Worm (Caenorhabditis elegans) whole organism, early embryonic: ENCODE data around the gene F08H9.4.

Experiments used
- B0310.2 ChIP-seq: sonication (generic microtip); optimal IDR thresholded peaks from 2 replicates; lab custom pipeline; 2016; ENCODE audit warnings: mild to moderate bottlenecking, missing genetic modification characterization, missing compliant biosample characterization
- F13C5.2 ChIP-seq: sonication (generic microtip); optimal IDR thresholded peaks from 2 replicates; lab custom pipeline; 2017; ENCODE audit warnings: mild to moderate bottlenecking, missing genetic modification characterization, inconsistent platforms, missing compliant biosample characterization
- aly-1 ChIP-seq: sonication (generic microtip); optimal IDR thresholded peaks from 2 replicates; lab custom pipeline; 2016; ENCODE audit warnings: missing genetic modification characterization, missing compliant biosample characterization
- ama-1 ChIP-seq: fragments of 150-350 bp; optimal IDR thresholded peaks from 2 replicates; lab custom pipeline; 2014
- ceh-13 ChIP-seq: fragments of 200-800 bp; sonication (Bioruptor generic); optimal IDR thresholded peaks from 2 replicates; lab custom pipeline; 2018; ENCODE audit warnings: mild to moderate bottlenecking, missing genetic modification characterization, missing compliant biosample characterization
- ceh-36 ChIP-seq: sonication (generic microtip); optimal IDR thresholded peaks from 2 replicates; lab custom pipeline; 2016; ENCODE audit warnings: missing genetic modification characterization, inconsistent platforms, missing compliant biosample characterization
- ets-7 ChIP-seq: sonication (generic microtip); optimal IDR thresholded peaks from 2 replicates; lab custom pipeline; 2016; ENCODE audit warnings: missing genotype, missing genetic modification characterization, missing compliant biosample characterization
- flt-1 ChIP-seq: fragments of 200-800 bp; sonication (Bioruptor generic); IDR thresholded peaks from 2 replicates; pipeline ENCODE4 v1.3.6; 2022; ENCODE audit warnings: missing genetic modification characterization, missing compliant biosample characterization
- hmbx-1 ChIP-seq: sonication (generic microtip); optimal IDR thresholded peaks from 2 replicates; lab custom pipeline; 2016; ENCODE audit warnings: mild to moderate bottlenecking, missing genetic modification characterization, missing compliant biosample characterization
- hmg-4 ChIP-seq: fragments of 200-800 bp; sonication (Bioruptor generic); optimal IDR thresholded peaks from 2 replicates; lab custom pipeline; 2018; ENCODE audit warnings: mild to moderate bottlenecking, missing genetic modification characterization, missing compliant biosample characterization
- hnd-1 ChIP-seq: sonication (generic microtip); optimal IDR thresholded peaks from 2 replicates; lab custom pipeline; 2016; ENCODE audit warnings: missing genetic modification characterization, missing compliant biosample characterization
- pes-1 ChIP-seq: fragments of 200-800 bp; sonication (Bioruptor generic); IDR thresholded peaks from 2 replicates; pipeline ENCODE4 v1.3.6; 2022; ENCODE audit warnings: missing genetic modification reagents, missing genetic modification characterization, missing compliant biosample characterization
- scrt-1 ChIP-seq: fragments of 200-800 bp; sonication (Bioruptor generic); IDR thresholded peaks from 2 replicates; pipeline ENCODE4 v1.3.6; 2022; ENCODE audit warnings: missing genetic modification characterization, missing compliant biosample characterization
- sea-1 ChIP-seq: fragments of 200-800 bp; sonication (Bioruptor generic); conservative IDR thresholded peaks from 2 replicates; pipeline ENCODE4 v1.3.6; 2022; ENCODE audit warnings: missing genetic modification characterization, missing compliant biosample characterization
- tbx-11 ChIP-seq: fragments of 200-800 bp; sonication (Bioruptor generic); IDR thresholded peaks from 2 replicates; pipeline ENCODE4 v1.3.6; 2022; ENCODE audit warnings: missing genetic modification characterization, missing compliant biosample characterization
- tbx-37 ChIP-seq: fragments of 200-800 bp; sonication (Bioruptor generic); conservative IDR thresholded peaks from 2 replicates; pipeline ENCODE4 v1.3.6; 2022; ENCODE audit warnings: missing genetic modification reagents, missing genetic modification characterization, missing compliant biosample characterization
- tra-4 ChIP-seq: sonication (generic microtip); optimal IDR thresholded peaks from 2 replicates; lab custom pipeline; 2017; ENCODE audit warnings: missing genetic modification characterization, missing compliant biosample characterization

The F08H9.4 gene

ce11 chrV:14476680-14477079, 12.5 kb upstream of the F08H9.4 start, which contains the start of gene clec-54:
Gene clec-54, plus strand, starts transcription at chrV:14476903.
- TF ChIP-seq F13C5.2 (tag; lab: Kevin White, UChicago) (no peak), hmbx-1 (tag; lab: Kevin White, UChicago) (no peak), hnd-1 (no peak), pes-1 (GFP tag; lab: Robert Waterston, UW) (no peak), ceh-36 (tag; lab: Kevin White, UChicago) (no peak), tbx-11 (no peak)

ce11 chrV:14474099-14474498, 9.9 kb upstream of the F08H9.4 start, which contains the start of gene clec-56:
Gene clec-56, plus strand, starts transcription at chrV:14474399.
- TF ChIP-seq scrt-1 (GFP tag; lab: Robert Waterston, UW) (no peak), sea-1 (GFP tag; lab: Robert Waterston, UW) (no peak), ceh-13 (GFP tag; lab: Kevin White, UChicago) (no peak), F13C5.2 (tag; lab: Kevin White, UChicago) (no peak)

- TF ChIP-seq hnd-1 (no peak), tra-4 (tag; lab: Kevin White, UChicago) (no peak), pes-1 (GFP tag; lab: Robert Waterston, UW) (no peak), B0310.2 (no peak), hmbx-1 (tag; lab: Kevin White, UChicago) (no peak), ceh-36 (tag; lab: Kevin White, UChicago) (no peak), scrt-1 (GFP tag; lab: Robert Waterston, UW) (no peak), ceh-13 (GFP tag; lab: Kevin White, UChicago) (no peak), ets-7 (tag; lab: Kevin White, UChicago) (no peak), sea-1 (GFP tag; lab: Robert Waterston, UW) (no peak), tbx-11 (no peak), F13C5.2 (tag; lab: Kevin White, UChicago) (no peak), flt-1 (GFP tag; lab: Robert Waterston, UW) (no peak), ama-1 (lab: Kevin White, UChicago) (no peak), hmg-4 (no peak), tbx-37 (GFP tag; lab: Robert Waterston, UW) (no peak), aly-1 (no peak)
Observed at ce11 chrV:14472229-14472628, 8.0 kb upstream of the F08H9.4 start, which contains the start of gene clec-227. Gene clec-227, plus strand, starts transcription at chrV:14472529.

DNA sequence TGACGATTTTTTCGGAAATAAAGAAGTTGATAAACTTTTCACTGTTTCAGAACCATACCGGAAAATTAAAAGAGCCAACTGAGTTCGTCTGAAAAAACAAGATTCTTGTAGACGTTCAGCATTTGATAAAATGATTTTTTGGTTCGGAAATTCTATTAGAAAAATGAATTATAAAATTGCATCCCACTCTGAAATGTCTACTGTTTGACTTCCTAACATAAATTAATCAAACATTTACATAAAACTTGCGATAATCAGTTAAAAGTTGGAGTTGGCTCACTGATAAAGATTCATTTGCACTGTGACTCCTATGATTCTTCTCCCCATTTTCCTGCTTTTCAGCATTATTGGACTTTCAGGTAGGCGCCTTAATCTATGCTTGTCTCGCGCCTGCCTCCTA, 4.7 kb upstream of the F08H9.4 start, which contains the start of gene clec-57:
TSS of gene clec-57 (plus strand) at position 301 of the 400 bp plus-strand sequence.
- TF ChIP-seq scrt-1 (GFP tag; lab: Robert Waterston, UW) (no peak), tra-4 (tag; lab: Kevin White, UChicago) (no peak), flt-1 (GFP tag; lab: Robert Waterston, UW) (no peak), B0310.2 (no peak), hmg-4 (no peak), hmbx-1 (tag; lab: Kevin White, UChicago) (no peak), ama-1 (lab: Kevin White, UChicago) (no peak), aly-1 (no peak), F13C5.2 (tag; lab: Kevin White, UChicago) (no peak), ets-7 (tag; lab: Kevin White, UChicago) (no peak), pes-1 (GFP tag; lab: Robert Waterston, UW) (no peak), ceh-36 (tag; lab: Kevin White, UChicago) (no peak), tbx-11 (no peak), tbx-37 (GFP tag; lab: Robert Waterston, UW) (no peak), ceh-13 (GFP tag; lab: Kevin White, UChicago) (no peak), hnd-1 (no peak), sea-1 (GFP tag; lab: Robert Waterston, UW) (no peak)

ce11 chrV:14468196-14468874, 4.1 kb upstream of the F08H9.4 start, which contains the start of gene srz-97:
Gene srz-97, minus strand, starts transcription at chrV:14468246.
- TF ChIP-seq tra-4 (tag; lab: Kevin White, UChicago) = no peak
- TF ChIP-seq pes-1 (GFP tag; lab: Robert Waterston, UW) = no peak
- no peak for TF ChIP-seq scrt-1 (GFP tag; lab: Robert Waterston, UW)
- no peak for TF ChIP-seq sea-1 (GFP tag; lab: Robert Waterston, UW)
- no peak for TF ChIP-seq flt-1 (GFP tag; lab: Robert Waterston, UW)
- TF ChIP-seq hmbx-1 (tag; lab: Kevin White, UChicago) = no peak
- TF ChIP-seq aly-1 = no peak
- no peak for TF ChIP-seq F13C5.2 (tag; lab: Kevin White, UChicago)
- no peak for TF ChIP-seq hmg-4
- TF ChIP-seq ceh-13 (GFP tag; lab: Kevin White, UChicago) = no peak
- no peak for TF ChIP-seq ama-1 (lab: Kevin White, UChicago)
- no peak for TF ChIP-seq B0310.2
- no peak for TF ChIP-seq ets-7 (tag; lab: Kevin White, UChicago)
- TF ChIP-seq ceh-36 (tag; lab: Kevin White, UChicago) = no peak
- TF ChIP-seq hnd-1 = no peak
- TF ChIP-seq tbx-11 = no peak
- TF ChIP-seq tbx-37 (GFP tag; lab: Robert Waterston, UW) = no peak

DNA sequence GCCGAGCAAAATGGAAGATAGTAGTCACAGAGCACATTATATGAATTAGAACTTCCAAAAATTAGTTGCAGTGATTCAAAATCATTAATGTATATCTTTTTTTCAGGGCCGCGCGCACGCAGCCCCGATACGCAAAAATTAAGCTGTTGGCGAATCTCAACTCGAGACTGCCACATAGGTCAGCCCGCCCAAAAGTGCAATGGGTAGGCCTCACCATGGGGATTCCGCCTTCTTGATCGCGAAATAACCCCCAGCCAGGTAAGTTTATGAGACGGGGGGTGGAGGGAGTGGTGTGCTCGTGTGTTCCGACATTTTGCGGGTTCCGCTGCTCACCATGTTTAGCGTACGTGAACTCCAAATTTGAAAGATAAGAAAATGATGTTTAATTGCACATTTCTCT, 1.1 kb downstream of the F08H9.4 start, which contains the start of gene F08H9.3:
TSS of gene F08H9.3 (minus strand) at position 252 of the 400 bp plus-strand sequence.
- peak; percentile 5 for TF ChIP-seq hmg-4

DNA sequence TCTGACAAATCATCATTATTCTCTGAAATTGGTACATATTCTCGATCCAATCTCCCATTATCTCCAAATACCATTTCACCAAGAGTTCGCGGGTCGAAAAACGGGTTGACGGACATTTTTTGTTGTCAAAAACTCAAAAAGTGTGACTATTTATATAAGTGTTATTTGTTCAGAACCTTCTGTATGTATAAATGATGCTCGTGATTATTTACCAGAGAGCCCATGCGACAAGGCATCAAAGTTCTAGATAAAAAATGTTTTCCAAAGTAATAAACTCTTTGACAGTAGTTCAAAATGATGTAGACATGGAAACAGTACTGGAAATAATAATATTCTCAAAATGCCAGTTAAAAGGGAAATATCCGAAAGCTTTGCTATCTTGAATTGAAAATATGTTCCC, 1.6 kb downstream of the F08H9.4 start:
- no peak for TF ChIP-seq tra-4 (tag; lab: Kevin White, UChicago)
- no peak for TF ChIP-seq ama-1 (lab: Kevin White, UChicago)
- TF ChIP-seq F13C5.2 (tag; lab: Kevin White, UChicago) = no peak
- TF ChIP-seq ceh-13 (GFP tag; lab: Kevin White, UChicago) = no peak
- no peak for TF ChIP-seq pes-1 (GFP tag; lab: Robert Waterston, UW)
- no peak for TF ChIP-seq scrt-1 (GFP tag; lab: Robert Waterston, UW)
- no peak for TF ChIP-seq tbx-11
- no peak for TF ChIP-seq B0310.2
- TF ChIP-seq ets-7 (tag; lab: Kevin White, UChicago) = no peak
